Worm (Caenorhabditis elegans) whole organism, L4 larva: Measurements from ENCODE around the gene R02D5.24.

Experiments
- ceh-82 ChIP-seq: sonication (generic microtip); optimal IDR thresholded peaks from 2 replicates; lab custom pipeline; 2017; ENCODE audit warnings: missing biosample characterization, missing genetic modification characterization
- nhr-25 ChIP-seq: sonication (generic microtip); optimal IDR thresholded peaks from 2 replicates; lab custom pipeline; 2017; ENCODE audit warnings: missing genetic modification characterization, mild to moderate bottlenecking, missing compliant biosample characterization, antibody characterized with exemption, moderate library complexity, borderline replicate concordance; ENCODE audit not compliant: insufficient read depth
- zag-1 ChIP-seq: fragments of 150-350 bp; optimal IDR thresholded peaks from 2 replicates; lab custom pipeline; 2014; ENCODE audit warnings: missing biosample characterization, missing genetic modification characterization

ce11 chrV:14536274-14536673 lies 35.1 kb downstream of the R02D5.24 start, which contains the start of gene tag-191:
- TF ChIP-seq zag-1 (tag; lab: Kevin White, UChicago) (no peak), nhr-25 (no peak), ceh-82 (tag; lab: Kevin White, UChicago) (no peak)
